Worm (Caenorhabditis elegans) whole organism, L2 larva: Measurements from ENCODE around the gene inx-3.

Experiments used
- R02D3.7 ChIP-seq: fragments of 150-350 bp; optimal IDR thresholded peaks from 2 replicates; lab custom pipeline; 2014; ENCODE audit warnings: missing biosample characterization, missing genetic modification characterization
- alr-1 ChIP-seq: fragments of 150-350 bp; optimal IDR thresholded peaks from 2 replicates; lab custom pipeline; 2014; ENCODE audit warnings: missing biosample characterization, missing genetic modification characterization
- blmp-1 ChIP-seq: sonication (generic microtip); optimal IDR thresholded peaks from 2 replicates; lab custom pipeline; 2017; ENCODE audit warnings: missing genetic modification characterization, mild to moderate bottlenecking, missing compliant biosample characterization, antibody characterized with exemption, moderate library complexity; ENCODE audit not compliant: insufficient read depth
- ceh-82 ChIP-seq: fragments of 150-350 bp; optimal IDR thresholded peaks from 2 replicates; lab custom pipeline; 2014; ENCODE audit warnings: missing biosample characterization, missing genetic modification characterization
- lin-13 ChIP-seq: fragments of 150-350 bp; optimal IDR thresholded peaks from 2 replicates; lab custom pipeline; 2014; ENCODE audit warnings: missing biosample characterization, missing genetic modification reagents, missing genetic modification characterization
- nhr-23 ChIP-seq: fragments of 150-350 bp; optimal IDR thresholded peaks from 2 replicates; lab custom pipeline; 2014; ENCODE audit warnings: missing biosample characterization, missing genetic modification reagents, missing genetic modification characterization
- nhr-25 ChIP-seq: fragments of 150-350 bp; sonication (generic microtip); optimal IDR thresholded peaks from 3 replicates; lab custom pipeline; 2014; ENCODE audit warnings: missing biosample characterization, missing genetic modification characterization
- nhr-6 ChIP-seq: fragments of 150-350 bp; optimal IDR thresholded peaks from 2 replicates; lab custom pipeline; 2014; ENCODE audit warnings: missing biosample characterization, missing genetic modification characterization
- sma-9 ChIP-seq, 2 experiments: fragments of 150-350 bp in 1 of 2; sonication (generic microtip) in 1 of 2; optimal IDR thresholded peaks; 2 replicates each; lab custom pipeline; 2014 to 2016; ENCODE audit warnings: missing genetic modification characterization in 2 of 2, mild to moderate bottlenecking in 1 of 2, missing biosample characterization in 1 of 2, missing compliant biosample characterization in 1 of 2, missing genetic modification reagents in 1 of 2, moderate library complexity in 1 of 2
- snpc-4 ChIP-seq: fragments of 150-350 bp; optimal IDR thresholded peaks from 2 replicates; lab custom pipeline; 2014; ENCODE audit warnings: missing biosample characterization, missing genetic modification characterization
- ztf-11 ChIP-seq: sonication (generic microtip); optimal IDR thresholded peaks from 2 replicates; lab custom pipeline; 2017; ENCODE audit warnings: missing biosample characterization, missing genetic modification characterization

- TF ChIP-seq blmp-1 (tag; lab: Kevin White, UChicago) (no peak), snpc-4 (tag; lab: Kevin White, UChicago) (no peak), R02D3.7 (no peak), nhr-23 (tag; lab: Kevin White, UChicago) (no peak), nhr-6 (no peak), alr-1 (tag; lab: Kevin White, UChicago) (no peak), sma-9 (GFP tag; optimal IDR thresholded peaks at IDR 0.05; lab: Kevin White, UChicago) (no peak), sma-9 (tag; optimal IDR thresholded peaks at IDR 0.05; lab: Kevin White, UChicago) (no peak), nhr-25 (peak; percentile 5), ceh-82 (tag; lab: Kevin White, UChicago) (no peak), lin-13 (GFP tag; lab: Kevin White, UChicago) (no peak), ztf-11 (tag; lab: Kevin White, UChicago) (no peak)
Measured at ce11 chrX:6029075-6029474, 33.1 kb downstream of the inx-3 start.
